Fruit fly (Drosophila melanogaster): ENCODE results near the gene Als2.

Gene Als2

DNA sequence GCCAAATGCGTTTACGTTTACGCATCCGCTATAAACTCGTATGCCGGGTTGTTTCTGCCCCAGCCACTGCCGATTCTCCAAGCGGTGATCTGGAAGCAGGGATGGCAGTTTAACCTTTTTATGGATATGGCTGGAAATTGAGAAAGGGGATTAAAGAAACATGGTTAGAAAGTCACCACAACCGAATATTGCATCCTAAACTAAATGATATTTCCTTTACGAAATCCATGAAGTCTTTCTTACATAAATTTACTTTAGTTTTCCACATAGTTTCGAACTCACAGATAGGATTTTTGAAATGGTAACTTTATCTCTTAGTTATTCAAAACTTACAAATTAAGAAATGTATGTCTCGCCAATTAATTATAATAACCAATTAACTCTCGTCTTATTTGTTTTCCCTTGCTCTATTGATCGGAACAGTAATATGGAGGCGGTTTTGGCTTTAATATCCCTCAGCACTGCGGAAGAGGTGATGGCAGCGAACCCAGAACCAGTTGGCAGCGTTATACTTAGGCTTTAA lies 9.1 kb upstream of the Als2 start:
- TF ChIP-seq usp (GFP tag; optimal IDR thresholded peaks at IDR 0.05) (no peak), pan (optimal IDR thresholded peaks at IDR 0.05) (no peak)

dm6 chr3L:21685753-21686152 lies 6.2 kb upstream of the Als2 start:
- no peak for TF ChIP-seq pan (optimal IDR thresholded peaks at IDR 0.05)
- TF ChIP-seq usp (GFP tag; optimal IDR thresholded peaks at IDR 0.05), result no peak
- no peak for TF ChIP-seq EcR (GFP tag; optimal IDR thresholded peaks at IDR 0.05)
- TF ChIP-seq Dll (optimal IDR thresholded peaks at IDR 0.05), result no peak
- no peak for TF ChIP-seq psq (optimal IDR thresholded peaks at IDR 0.05)
- TF ChIP-seq CG8478 (optimal IDR thresholded peaks at IDR 0.05), result no peak

- TF ChIP-seq pan (optimal IDR thresholded peaks at IDR 0.05) (no peak), CG8478 (optimal IDR thresholded peaks at IDR 0.05) (no peak), usp (GFP tag; optimal IDR thresholded peaks at IDR 0.05) (no peak), Dll (optimal IDR thresholded peaks at IDR 0.05) (no peak), EcR (GFP tag; optimal IDR thresholded peaks at IDR 0.05) (no peak), psq (optimal IDR thresholded peaks at IDR 0.05) (no peak)
These were observed 4.4 kb upstream of the Als2 start, which contains the start of gene Sfp78E for dm6 chr3L:21683942-21684341. Sfp78E (minus strand) TSS chr3L:21684042.

dm6 chr3L:21671839-21672238 lies 7.7 kb downstream of the Als2 start, which contains the start of gene CG11249:
CG11249 (plus strand) TSS chr3L:21672139.
- TF ChIP-seq pan (optimal IDR thresholded peaks at IDR 0.05) (no peak), psq (optimal IDR thresholded peaks at IDR 0.05) (no peak), Dll (optimal IDR thresholded peaks at IDR 0.05) (no peak)

DNA sequence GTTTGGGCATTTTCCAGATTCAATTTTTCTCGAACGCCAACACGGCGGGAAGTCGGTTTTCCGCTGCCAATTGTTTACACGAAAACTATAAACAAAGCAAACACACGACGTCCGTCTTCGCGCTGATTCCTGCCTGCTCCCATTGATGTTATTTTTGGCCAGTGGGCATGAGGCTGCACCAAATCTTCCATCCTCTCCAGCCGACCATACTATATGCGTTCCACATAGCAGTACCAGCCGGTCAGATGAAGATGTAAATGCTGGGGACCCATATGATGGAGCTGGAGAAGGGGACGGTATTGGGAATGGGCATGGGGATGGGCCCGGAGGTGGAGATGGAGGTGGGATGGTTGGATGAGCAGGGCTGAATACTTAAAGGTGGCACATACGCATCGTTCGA lies 12.0 kb downstream of the Als2 start:
- TF ChIP-seq pan (optimal IDR thresholded peaks at IDR 0.05) (no peak), usp (GFP tag; optimal IDR thresholded peaks at IDR 0.05) (no peak), EcR (GFP tag; optimal IDR thresholded peaks at IDR 0.05) (no peak), CG8478 (optimal IDR thresholded peaks at IDR 0.05) (no peak), psq (optimal IDR thresholded peaks at IDR 0.05) (no peak), Dll (optimal IDR thresholded peaks at IDR 0.05) (no peak)

dm6 chr3L:21666880-21667279 lies 12.7 kb downstream of the Als2 start, which contains the start of gene Cpr78E:
Cpr78E (minus strand) TSS chr3L:21666980.
- TF ChIP-seq EcR (GFP tag; optimal IDR thresholded peaks at IDR 0.05), result no peak
- no peak for TF ChIP-seq usp (GFP tag; optimal IDR thresholded peaks at IDR 0.05)
- TF ChIP-seq Dll (optimal IDR thresholded peaks at IDR 0.05), result no peak
- no peak for TF ChIP-seq psq (optimal IDR thresholded peaks at IDR 0.05)
- TF ChIP-seq CG8478 (optimal IDR thresholded peaks at IDR 0.05), result no peak
- TF ChIP-seq pan (optimal IDR thresholded peaks at IDR 0.05), result no peak

dm6 chr3L:21652768-21653167 lies 26.8 kb downstream of the Als2 start:
- TF ChIP-seq usp (GFP tag; optimal IDR thresholded peaks at IDR 0.05) (no peak), Dll (optimal IDR thresholded peaks at IDR 0.05) (no peak), EcR (GFP tag; optimal IDR thresholded peaks at IDR 0.05) (no peak), pan (optimal IDR thresholded peaks at IDR 0.05) (no peak), psq (optimal IDR thresholded peaks at IDR 0.05) (no peak), CG8478 (optimal IDR thresholded peaks at IDR 0.05) (no peak)

DNA sequence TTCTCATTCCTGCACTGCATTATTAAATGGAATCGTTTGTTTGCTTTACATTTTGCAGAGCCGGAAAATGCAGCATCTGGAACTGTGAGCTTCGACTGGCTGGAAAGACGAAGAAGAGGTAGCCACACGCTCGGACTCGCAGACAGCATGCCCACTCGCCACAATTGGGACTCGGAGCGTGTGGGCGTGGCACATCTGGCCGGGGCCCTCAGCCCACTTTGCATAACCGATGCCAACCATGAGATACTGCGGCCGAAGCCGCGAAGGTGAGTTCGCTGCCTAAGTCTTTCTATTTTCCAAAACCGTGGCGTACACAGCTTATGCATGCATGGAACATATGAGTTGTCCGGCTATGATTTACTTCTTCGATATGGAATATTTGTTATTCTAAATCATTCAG lies 27.4 kb downstream of the Als2 start:
- TF ChIP-seq psq (optimal IDR thresholded peaks at IDR 0.05), result no peak
- no peak for TF ChIP-seq pan (optimal IDR thresholded peaks at IDR 0.05)
- no peak for TF ChIP-seq EcR (GFP tag; optimal IDR thresholded peaks at IDR 0.05)
- TF ChIP-seq Dll (optimal IDR thresholded peaks at IDR 0.05), result no peak
- TF ChIP-seq CG8478 (optimal IDR thresholded peaks at IDR 0.05), result no peak
- TF ChIP-seq usp (GFP tag; optimal IDR thresholded peaks at IDR 0.05), result no peak

- TF ChIP-seq EcR (GFP tag; optimal IDR thresholded peaks at IDR 0.05) (no peak), pan (optimal IDR thresholded peaks at IDR 0.05) (no peak), psq (optimal IDR thresholded peaks at IDR 0.05) (no peak), Dll (optimal IDR thresholded peaks at IDR 0.05) (no peak), CG8478 (optimal IDR thresholded peaks at IDR 0.05) (no peak), usp (GFP tag; optimal IDR thresholded peaks at IDR 0.05) (no peak)
These were observed 28.1 kb downstream of the Als2 start for dm6 chr3L:21651412-21651811.

DNA sequence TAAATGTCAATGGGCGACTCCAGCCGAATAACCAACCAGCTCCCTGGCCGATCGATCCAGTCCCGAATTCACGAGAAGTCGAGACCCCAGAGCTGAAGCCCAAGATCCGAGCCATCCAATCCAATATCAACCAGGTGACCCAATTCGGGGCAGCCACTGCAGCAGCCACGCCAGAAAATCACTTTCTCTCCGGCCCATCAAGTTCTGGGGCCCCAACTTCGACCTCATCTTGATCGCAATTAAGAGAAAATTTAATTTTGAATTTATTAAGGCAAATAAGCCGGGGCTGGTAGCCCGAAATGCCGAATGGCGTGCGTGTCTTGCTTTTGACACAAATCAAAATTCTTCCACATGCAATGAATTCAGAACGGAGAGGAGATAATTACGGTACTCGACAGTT lies 31.7 kb downstream of the Als2 start:
- TF ChIP-seq CG8478 (optimal IDR thresholded peaks at IDR 0.05), result no peak
- no peak for TF ChIP-seq EcR (GFP tag; optimal IDR thresholded peaks at IDR 0.05)
- TF ChIP-seq Dll (optimal IDR thresholded peaks at IDR 0.05), result no peak
- TF ChIP-seq psq (optimal IDR thresholded peaks at IDR 0.05), result no peak
- TF ChIP-seq usp (GFP tag; optimal IDR thresholded peaks at IDR 0.05), result no peak
- no peak for TF ChIP-seq pan (optimal IDR thresholded peaks at IDR 0.05)

- TF ChIP-seq Dll (optimal IDR thresholded peaks at IDR 0.05) (no peak), usp (GFP tag; optimal IDR thresholded peaks at IDR 0.05) (no peak), CG8478 (optimal IDR thresholded peaks at IDR 0.05) (no peak), EcR (GFP tag; optimal IDR thresholded peaks at IDR 0.05) (no peak), psq (optimal IDR thresholded peaks at IDR 0.05) (no peak), pan (optimal IDR thresholded peaks at IDR 0.05) (no peak)
These were observed 33.7 kb downstream of the Als2 start for dm6 chr3L:21645878-21646277.

DNA sequence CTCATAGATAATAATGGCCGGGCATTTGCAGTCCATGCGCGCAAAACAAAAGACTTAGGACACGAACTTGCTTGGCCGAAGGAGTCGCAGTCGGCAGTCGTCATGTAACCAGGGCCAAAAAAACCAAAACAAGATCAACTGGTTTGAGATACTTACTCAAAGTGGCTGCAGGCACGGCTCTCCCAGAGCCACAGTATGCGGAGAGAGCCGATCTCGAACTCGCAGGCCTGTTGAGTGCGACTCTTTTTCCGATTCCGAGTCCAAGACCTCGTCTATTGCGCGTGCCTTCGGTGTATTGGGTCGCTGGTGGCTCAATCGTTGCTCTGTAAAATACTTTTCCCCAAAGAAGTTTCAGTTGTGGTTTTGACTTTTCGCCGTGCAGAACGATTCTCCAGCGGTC lies 34.9 kb downstream of the Als2 start, which contains the start of gene CG43980:
TSS of gene CG43980 (plus strand) at position 352 of the 400 bp plus-strand sequence.
- TF ChIP-seq CG8478 (optimal IDR thresholded peaks at IDR 0.05), result no peak
- TF ChIP-seq pan (optimal IDR thresholded peaks at IDR 0.05), result no peak
- TF ChIP-seq EcR (GFP tag; optimal IDR thresholded peaks at IDR 0.05), result no peak
- no peak for TF ChIP-seq psq (optimal IDR thresholded peaks at IDR 0.05)
- TF ChIP-seq Dll (optimal IDR thresholded peaks at IDR 0.05), result no peak
- no peak for TF ChIP-seq usp (GFP tag; optimal IDR thresholded peaks at IDR 0.05)

DNA sequence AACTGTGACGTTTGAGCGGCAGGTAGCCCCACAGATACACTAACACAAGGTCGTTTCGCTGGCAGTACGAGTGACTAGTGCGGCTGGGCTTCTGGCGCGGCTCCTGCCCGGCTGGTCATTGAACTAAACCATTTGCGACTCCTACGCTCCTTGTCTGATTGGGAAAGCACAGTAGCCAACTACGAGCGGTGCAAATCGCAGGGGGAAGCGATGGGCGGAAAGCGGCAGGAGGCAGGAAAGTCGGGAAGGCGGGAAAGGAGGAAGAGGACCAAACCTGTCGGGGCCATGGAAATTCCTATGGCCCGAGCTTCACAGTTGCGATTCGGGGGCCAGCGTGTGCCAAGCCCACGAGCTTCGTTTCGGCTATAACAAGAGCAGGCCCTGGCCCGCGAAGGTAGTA lies 35.4 kb downstream of the Als2 start:
- no peak for TF ChIP-seq psq (optimal IDR thresholded peaks at IDR 0.05)
- TF ChIP-seq EcR (GFP tag; optimal IDR thresholded peaks at IDR 0.05), result peak in 1 of 2 experiments; percentile 79

Data from whole organism.